Worm (Caenorhabditis elegans): ENCODE data around the gene F47D12.7.

DNA sequence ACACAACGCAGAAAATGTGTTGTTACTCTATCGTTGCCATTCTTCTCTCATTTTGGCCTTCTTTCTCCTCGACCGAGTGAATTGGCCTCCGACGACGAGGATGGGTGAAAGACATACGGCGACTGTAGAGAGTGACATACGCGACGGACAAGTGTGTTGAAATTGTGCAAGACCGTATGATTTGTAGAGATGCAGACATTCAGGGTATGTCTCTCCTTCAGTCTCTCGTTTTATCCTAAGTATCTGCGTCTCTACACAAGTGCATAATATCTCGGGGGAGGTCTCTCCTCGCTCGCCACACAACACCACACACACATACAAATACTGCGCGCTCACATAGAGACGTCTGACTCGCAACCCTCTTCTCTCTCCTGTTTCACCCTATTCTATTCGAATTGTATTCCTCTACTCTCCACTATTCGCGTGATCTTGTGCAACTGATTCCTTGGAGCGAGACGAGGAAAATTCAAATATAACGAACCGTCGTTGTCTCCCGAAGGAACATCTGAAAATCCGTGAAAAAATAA, 15.7 kb downstream of the F47D12.7 start, which contains the start of gene hmg-1.2:
- TF ChIP-seq F52B5.7 (tag; optimal IDR thresholded peaks at IDR 0.05) (no peak), lin-40 (tag; optimal IDR thresholded peaks at IDR 0.05) (peak; percentile 85), snpc-4 (GFP tag; optimal IDR thresholded peaks at IDR 0.05) (peak; percentile 11), snpc-4 (tag; optimal IDR thresholded peaks at IDR 0.05) (peak in 3 of 4 experiments; percentile 60 to 75 (median 73)), aptf-3 (GFP tag; IDR thresholded peaks at IDR 0.05) (no peak), unc-130 (GFP tag; optimal IDR thresholded peaks at IDR 0.05) (no peak), lin-54 (GFP tag; optimal IDR thresholded peaks at IDR 0.05) (peak; percentile 39), pha-4 (tag; optimal IDR thresholded peaks at IDR 0.05) (peak; percentile 25), dpl-1 (GFP tag; optimal IDR thresholded peaks at IDR 0.05) (no peak), ets-4 (GFP tag; optimal IDR thresholded peaks at IDR 0.05) (no peak), him-1 (tag; optimal IDR thresholded peaks at IDR 0.05) (no peak), ztf-3 (GFP tag; optimal IDR thresholded peaks at IDR 0.05) (no peak), ceh-100 (GFP tag; IDR thresholded peaks at IDR 0.05) (no peak), unc-62 (GFP tag; optimal IDR thresholded peaks at IDR 0.05) (peak; percentile 83), akir-1 (GFP tag; optimal IDR thresholded peaks at IDR 0.05) (no peak)
